Fruit fly (Drosophila melanogaster): ENCODE results near the gene Uro.

DNA sequence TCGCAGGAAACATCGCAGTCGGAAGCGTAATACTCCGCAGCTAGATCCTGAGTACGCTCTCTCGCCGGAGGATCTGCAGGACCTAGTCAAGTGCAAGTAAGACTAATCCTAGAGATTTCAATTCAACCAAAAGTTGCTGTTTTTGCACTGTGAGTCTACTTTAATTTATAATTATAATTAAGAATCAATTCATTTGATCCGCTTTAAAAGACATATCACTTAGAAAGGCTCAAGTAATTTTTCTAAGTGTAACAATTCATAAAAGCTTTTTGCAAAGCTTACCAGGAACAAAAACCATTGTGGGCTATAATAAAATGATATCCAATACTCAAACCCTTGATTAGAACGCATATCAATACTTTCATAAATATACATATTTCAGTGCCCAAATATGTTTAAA lies 23.1 kb upstream of the Uro start:
- TF ChIP-seq tj (GFP tag; optimal IDR thresholded peaks at IDR 0.05) (no peak), CG7101 (tag; optimal IDR thresholded peaks at IDR 0.05) (no peak), CG1620 (GFP tag; optimal IDR thresholded peaks at IDR 0.05) (no peak), CG11617 (GFP tag; optimal IDR thresholded peaks at IDR 0.05) (no peak), cic (GFP tag; optimal IDR thresholded peaks at IDR 0.05) (no peak), CG14711 (tag; optimal IDR thresholded peaks at IDR 0.05) (no peak), Crg-1 (GFP tag; optimal IDR thresholded peaks at IDR 0.05) (no peak)

All from whole organism, adult.